Fruit fly (Drosophila melanogaster): ENCODE results near the gene Cyp18a1.

DNA sequence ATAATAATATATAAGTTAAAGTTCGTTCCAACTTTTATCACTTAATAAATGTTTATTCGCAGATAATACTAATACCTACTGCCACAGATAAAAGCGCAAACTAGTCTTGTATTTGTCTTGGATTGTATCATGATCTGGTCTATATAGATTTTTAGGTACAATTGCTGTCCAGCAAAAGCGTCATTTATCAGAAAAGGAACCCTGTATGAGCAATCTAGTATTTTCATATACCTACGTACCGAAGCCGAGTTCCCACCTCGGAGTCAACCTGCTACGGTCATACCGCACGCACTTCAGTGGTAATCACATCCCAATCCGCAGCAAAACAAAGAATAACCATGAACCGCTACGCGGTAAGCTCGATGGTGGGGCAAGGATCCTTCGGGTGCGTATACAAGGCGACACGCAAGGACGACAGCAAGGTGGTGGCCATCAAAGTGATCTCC, 35.3 kb downstream of the Cyp18a1 start, which contains the start of gene fu:
- no peak for TF ChIP-seq CG7045 (GFP tag; optimal IDR thresholded peaks at IDR 0.05)
- TF ChIP-seq pad (GFP tag; optimal IDR thresholded peaks at IDR 0.05), result peak; percentile 8

All from whole organism, adult.